Worm (Caenorhabditis elegans): Measurements from ENCODE around the gene swm-1.

swm-1 gene

ce11 chrV:9054771-9055170, at the start of gene swm-1:
Gene swm-1, minus strand, starts transcription at chrV:9054871.
- TF ChIP-seq unc-62 (GFP tag; optimal IDR thresholded peaks at IDR 0.05), result no peak

- no peak for TF ChIP-seq unc-62 (GFP tag; optimal IDR thresholded peaks at IDR 0.05)
Observed at ce11 chrV:9101062-9101461, 46.4 kb upstream of the swm-1 start, which contains the start of gene frpr-6. Gene frpr-6, minus strand, starts transcription at chrV:9101162.

DNA sequence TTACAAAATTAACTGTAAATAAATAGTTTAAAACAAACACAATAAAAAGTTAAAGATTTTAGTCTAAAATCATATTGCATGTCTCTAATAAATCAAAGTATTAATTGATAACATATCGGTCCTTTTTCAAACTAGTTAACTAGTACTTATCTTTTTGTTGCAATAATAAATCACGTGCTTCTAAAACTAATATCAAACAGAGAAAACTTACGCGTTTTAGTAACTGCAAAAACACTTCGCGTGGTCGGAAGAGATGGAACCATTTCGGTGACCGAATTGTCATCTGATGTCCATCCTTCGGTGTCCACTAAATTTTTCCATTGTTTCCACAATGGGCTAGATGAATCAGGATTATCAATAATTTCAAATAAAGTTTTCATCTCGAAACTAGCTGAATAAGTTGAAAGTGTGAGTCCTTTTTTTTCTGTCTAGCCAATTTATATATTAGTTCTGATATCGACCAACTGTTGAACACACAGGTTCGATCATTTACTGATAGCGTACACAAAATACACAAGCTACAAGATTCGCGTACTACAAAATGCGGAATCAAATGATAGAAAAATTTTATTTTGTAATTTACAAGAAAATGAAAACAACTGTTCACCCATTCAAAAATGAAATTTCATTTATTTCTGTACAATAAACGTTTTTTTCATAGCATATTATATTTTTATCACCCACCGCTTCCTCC, 43.8 kb upstream of the swm-1 start, which contains the start of gene F21C10.9:
Gene F21C10.9 (minus strand): TSS at position 417 of the 694 bp plus-strand sequence.
- TF ChIP-seq unc-62 (GFP tag; optimal IDR thresholded peaks at IDR 0.05), result no peak

DNA sequence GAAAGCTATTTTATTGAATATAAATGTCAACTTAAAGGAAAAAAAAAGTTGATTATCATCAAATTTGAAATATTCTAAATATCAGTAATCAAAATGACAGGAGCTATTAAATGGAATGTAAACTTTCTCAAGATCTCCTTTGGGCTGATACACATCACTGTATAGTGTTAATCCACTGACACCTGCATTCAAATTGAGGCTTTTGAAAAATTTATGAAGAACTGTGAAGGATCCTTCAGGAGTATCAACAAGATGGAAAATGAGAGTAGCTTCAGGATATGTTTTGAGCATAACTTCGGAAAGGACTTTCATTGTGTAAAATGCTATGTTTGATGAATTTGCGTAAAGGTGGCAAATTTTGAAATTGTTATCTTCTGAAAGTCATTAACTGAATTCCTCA, 42.5 kb upstream of the swm-1 start:
- no peak for TF ChIP-seq unc-62 (GFP tag; optimal IDR thresholded peaks at IDR 0.05)

- no peak for TF ChIP-seq unc-62 (GFP tag; optimal IDR thresholded peaks at IDR 0.05)
Observed at ce11 chrV:9096674-9097073, 42.0 kb upstream of the swm-1 start.

- TF ChIP-seq unc-62 (GFP tag; optimal IDR thresholded peaks at IDR 0.05), result no peak
Observed at ce11 chrV:9095613-9096317, 41.1 kb upstream of the swm-1 start, which contains the start of gene F21C10.10. Gene F21C10.10, plus strand, starts transcription at chrV:9096267.

ce11 chrV:9094976-9095375, 40.3 kb upstream of the swm-1 start:
- TF ChIP-seq unc-62 (GFP tag; optimal IDR thresholded peaks at IDR 0.05), result no peak

DNA sequence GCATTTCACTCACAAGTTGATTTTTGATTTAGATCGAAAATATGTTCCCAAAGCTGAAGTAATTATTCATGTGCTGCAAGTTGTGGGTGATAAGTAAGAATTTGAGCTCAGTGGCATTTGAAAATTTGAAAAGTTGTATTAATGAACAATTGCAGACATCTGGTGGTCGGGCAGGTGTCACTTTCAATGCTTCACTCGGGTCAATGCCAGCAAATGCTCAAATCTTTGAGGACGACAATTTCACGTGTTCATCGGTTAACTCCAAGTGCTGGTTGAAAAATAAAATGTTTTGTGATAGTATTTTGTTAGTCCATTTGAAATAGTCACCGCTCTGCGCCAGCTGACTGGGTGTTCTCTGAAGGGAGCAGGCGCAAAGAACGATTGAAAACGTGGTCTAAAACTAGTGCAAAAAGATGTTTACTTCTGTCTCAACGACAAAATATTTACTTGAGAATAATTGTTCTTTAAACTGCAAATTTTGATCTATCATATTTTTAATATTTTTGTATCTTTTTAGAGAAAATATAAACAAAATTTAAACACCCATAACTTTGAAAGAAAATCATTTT, 39.5 kb upstream of the swm-1 start:
- no peak for TF ChIP-seq unc-62 (GFP tag; optimal IDR thresholded peaks at IDR 0.05)

- TF ChIP-seq unc-62 (GFP tag; optimal IDR thresholded peaks at IDR 0.05), result no peak
Observed at ce11 chrV:9092209-9092608, 37.5 kb upstream of the swm-1 start, which contains the start of gene T27E4.1. Gene T27E4.1, plus strand, starts transcription at chrV:9092345.

DNA sequence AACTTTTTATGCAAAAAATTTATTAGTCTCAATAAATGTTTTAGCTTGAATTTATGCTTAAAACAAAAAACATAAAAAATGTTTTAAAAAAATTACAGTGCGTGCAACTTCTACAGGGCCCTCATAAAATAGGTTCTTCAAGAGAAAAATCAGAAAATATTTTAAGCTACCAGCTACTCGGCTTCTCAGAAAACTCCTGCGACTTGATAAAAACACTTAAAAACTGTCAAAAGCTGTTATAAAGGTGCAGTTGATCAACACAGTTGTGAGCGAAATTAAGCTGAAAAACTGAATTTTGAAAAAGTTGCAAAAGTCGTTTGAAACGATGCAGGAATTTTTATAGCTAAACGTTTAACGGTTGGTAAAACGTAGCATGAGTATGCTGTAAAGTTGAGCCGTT, 34.1 kb upstream of the swm-1 start:
- no peak for TF ChIP-seq unc-62 (GFP tag; optimal IDR thresholded peaks at IDR 0.05)

- no peak for TF ChIP-seq unc-62 (GFP tag; optimal IDR thresholded peaks at IDR 0.05)
Observed at ce11 chrV:9085845-9086244, 31.2 kb upstream of the swm-1 start.

ce11 chrV:9084252-9084651, 29.6 kb upstream of the swm-1 start:
- TF ChIP-seq unc-62 (GFP tag; optimal IDR thresholded peaks at IDR 0.05), result no peak

- TF ChIP-seq unc-62 (GFP tag; optimal IDR thresholded peaks at IDR 0.05), result no peak
Observed at ce11 chrV:9082350-9082749, 27.7 kb upstream of the swm-1 start.

ce11 chrV:9081410-9081809, 26.7 kb upstream of the swm-1 start:
- TF ChIP-seq unc-62 (GFP tag; optimal IDR thresholded peaks at IDR 0.05), result no peak

ce11 chrV:9079965-9080432, 25.3 kb upstream of the swm-1 start:
- no peak for TF ChIP-seq unc-62 (GFP tag; optimal IDR thresholded peaks at IDR 0.05)

DNA sequence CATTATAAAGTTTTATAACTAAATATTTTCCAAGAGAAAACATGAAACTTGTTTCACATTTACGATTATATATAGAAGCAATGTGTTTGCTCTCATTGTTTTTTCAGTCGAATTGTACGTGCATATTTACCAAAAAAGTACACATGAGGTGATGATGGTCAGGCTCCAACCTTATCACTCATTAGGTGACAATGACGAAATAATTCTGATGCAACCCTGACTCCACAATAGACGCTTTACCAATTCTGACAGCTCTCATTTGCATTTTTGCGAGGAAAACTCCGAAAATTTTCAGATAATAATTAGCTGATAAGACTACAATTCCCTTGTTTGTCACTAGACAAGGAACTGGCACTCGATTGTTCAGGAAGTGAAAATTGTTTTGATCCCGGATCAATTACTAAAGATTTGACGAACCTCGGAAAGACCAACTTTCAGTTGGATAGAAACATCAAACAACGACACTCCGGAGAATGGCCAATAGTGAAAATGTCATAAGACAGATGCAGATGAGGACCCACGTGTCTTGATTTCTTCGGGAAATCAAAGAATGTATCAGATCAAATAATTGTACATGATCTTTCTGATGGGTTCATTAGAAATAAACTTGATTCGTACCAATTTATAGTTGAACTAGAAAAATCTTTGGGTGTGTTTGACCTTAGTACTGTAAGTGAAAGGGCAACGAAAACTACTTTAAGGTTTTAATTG, 24.3 kb upstream of the swm-1 start:
- no peak for TF ChIP-seq unc-62 (GFP tag; optimal IDR thresholded peaks at IDR 0.05)

Measured in whole organism, dauer.